Fruit fly (Drosophila melanogaster) whole organism, embryonic: ENCODE data around the gene CG31800.

Experiments
- Awh ChIP-seq: fragments of 200-800 bp; sonication (Bioruptor generic); IDR thresholded peaks from 2 replicates; pipeline ENCODE4, ENCODE4 v1.3.6; 2022; ENCODE audit warnings: missing biosample characterization, missing genetic modification characterization
- Bdp1 ChIP-seq: fragments of 200-800 bp; sonication (Bioruptor generic); optimal IDR thresholded peaks from 3 replicates; lab custom pipeline; 2016; ENCODE audit warnings: missing biosample characterization, missing genetic modification characterization
- CG10209 ChIP-seq: fragments of 200-800 bp; sonication (Bioruptor generic); optimal IDR thresholded peaks from 3 replicates; lab custom pipeline; 2017; ENCODE audit warnings: missing biosample characterization, mild to moderate bottlenecking, missing genetic modification characterization, missing genetic modification reagents
- CG12942 ChIP-seq: fragments of 200-800 bp; sonication (Bioruptor generic); optimal IDR thresholded peaks from 3 replicates; lab custom pipeline; 2016; ENCODE audit warnings: missing biosample characterization, missing genetic modification characterization
- CG13424 ChIP-seq: fragments of 200-800 bp; sonication (Bioruptor generic); optimal IDR thresholded peaks from 2 replicates; lab custom pipeline; 2019; ENCODE audit warnings: missing biosample characterization, mild to moderate bottlenecking, missing genetic modification characterization, moderate library complexity
- CG13624 ChIP-seq: fragments of 200-800 bp; sonication (Bioruptor generic); optimal IDR thresholded peaks from 2 replicates; lab custom pipeline; 2016; ENCODE audit warnings: missing biosample characterization, missing genetic modification characterization
- CG16779 ChIP-seq: fragments of 200-800 bp; sonication (Bioruptor generic); IDR thresholded peaks from 2 replicates; pipeline ENCODE4 v1.3.6; 2022; ENCODE audit warnings: missing biosample characterization, missing genetic modification characterization
- CG17359 ChIP-seq: fragments of 200-800 bp; sonication (Bioruptor generic); optimal IDR thresholded peaks from 3 replicates; lab custom pipeline; 2018; ENCODE audit warnings: missing biosample characterization, mild to moderate bottlenecking, missing genetic modification characterization, moderate library complexity
- CG1792 ChIP-seq: fragments of 200-800 bp; sonication (Bioruptor generic); optimal IDR thresholded peaks from 2 replicates; lab custom pipeline; 2016; ENCODE audit warnings: missing biosample characterization, missing genetic modification characterization
- CG18764 ChIP-seq: fragments of 200-800 bp; sonication (Bioruptor generic); optimal IDR thresholded peaks from 3 replicates; lab custom pipeline; 2016; ENCODE audit warnings: missing biosample characterization, missing genetic modification characterization
- CG30020 ChIP-seq: fragments of 200-800 bp; optimal IDR thresholded peaks from 2 replicates; lab custom pipeline; 2019; ENCODE audit warnings: missing biosample characterization, mild to moderate bottlenecking, missing genetic modification characterization, moderate library complexity
- CG3163 ChIP-seq: fragments of 200-800 bp; sonication (Bioruptor generic); optimal IDR thresholded peaks from 3 replicates; lab custom pipeline; 2016; ENCODE audit warnings: missing biosample characterization, missing genetic modification characterization
- CG32532 ChIP-seq: fragments of 200-800 bp; sonication (Bioruptor generic); IDR thresholded peaks from 2 replicates; pipeline ENCODE4 v1.3.6; 2022; ENCODE audit warnings: missing biosample characterization, missing genetic modification characterization
- CG3407 ChIP-seq: fragments of 200-800 bp; sonication (Bioruptor generic); optimal IDR thresholded peaks from 2 replicates; lab custom pipeline; 2018; ENCODE audit warnings: missing biosample characterization, mild to moderate bottlenecking, missing genetic modification characterization
- CG3847 ChIP-seq: fragments of 200-800 bp; sonication (Bioruptor generic); IDR thresholded peaks from 2 replicates; pipeline ENCODE4 v1.3.6; 2022; ENCODE audit warnings: missing biosample characterization, missing genetic modification characterization
- CG5245 ChIP-seq: fragments of 200-800 bp; sonication (Bioruptor generic); optimal IDR thresholded peaks from 3 replicates; lab custom pipeline; 2016; ENCODE audit warnings: missing biosample characterization, missing genetic modification characterization
- CG8359 ChIP-seq: fragments of 200-800 bp; sonication (Bioruptor generic); optimal IDR thresholded peaks from 2 replicates; lab custom pipeline; 2017; ENCODE audit warnings: missing biosample characterization, mild to moderate bottlenecking, missing genetic modification characterization, borderline replicate concordance
- CG8944 ChIP-seq: fragments of 200-800 bp; sonication (Bioruptor generic); optimal IDR thresholded peaks from 3 replicates; lab custom pipeline; 2016; ENCODE audit warnings: missing biosample characterization, missing genetic modification characterization
- CG9727 ChIP-seq: fragments of 200-800 bp; sonication (Bioruptor generic); optimal IDR thresholded peaks from 3 replicates; lab custom pipeline; 2017; ENCODE audit warnings: missing biosample characterization, mild to moderate bottlenecking, missing genetic modification characterization
- H15 ChIP-seq: fragments of 200-800 bp; sonication (Bioruptor generic); IDR thresholded peaks from 3 replicates; pipeline ENCODE4 v1.3.6; 2022; ENCODE audit warnings: missing biosample characterization, missing genetic modification characterization
- Hand ChIP-seq: fragments of 200-800 bp; sonication (Bioruptor generic); optimal IDR thresholded peaks from 2 replicates; lab custom pipeline; 2017; ENCODE audit warnings: mild to moderate bottlenecking, missing biosample characterization, missing genetic modification reagents, missing genetic modification characterization
- Hmr ChIP-seq: fragments of 200-800 bp; sonication (Bioruptor generic); optimal IDR thresholded peaks from 3 replicates; lab custom pipeline; 2017; ENCODE audit warnings: mild to moderate bottlenecking, missing biosample characterization, missing genetic modification reagents, missing genetic modification characterization
- Mad ChIP-seq: fragments of 200-800 bp; sonication (Bioruptor generic); optimal IDR thresholded peaks from 2 replicates; lab custom pipeline; 2016; ENCODE audit warnings: missing biosample characterization, missing genetic modification characterization
- NC2β ChIP-seq: fragments of 200-800 bp; sonication (Bioruptor generic); optimal IDR thresholded peaks from 2 replicates; lab custom pipeline; 2016; ENCODE audit warnings: missing biosample characterization, missing genetic modification characterization
- NFAT ChIP-seq: fragments of 200-800 bp; sonication (Bioruptor generic); IDR thresholded peaks from 2 replicates; pipeline ENCODE4 v1.3.6; 2022; ENCODE audit warnings: missing biosample characterization, missing genetic modification characterization
- Opbp ChIP-seq: fragments of 200-800 bp; sonication (Bioruptor generic); IDR thresholded peaks from 3 replicates; pipeline ENCODE4 v1.3.6; 2022; ENCODE audit warnings: missing biosample characterization, missing genetic modification characterization; ENCODE audit not compliant: partially characterized antibody
- Sox100B ChIP-seq: fragments of 200-800 bp; sonication (Bioruptor generic); optimal IDR thresholded peaks from 3 replicates; lab custom pipeline; 2018; ENCODE audit warnings: missing biosample characterization, mild to moderate bottlenecking, missing genetic modification characterization
- Vsx1 ChIP-seq: fragments of 200-800 bp; sonication (Bioruptor generic); optimal IDR thresholded peaks from 2 replicates; lab custom pipeline; 2017; ENCODE audit warnings: missing biosample characterization, mild to moderate bottlenecking, missing genetic modification characterization, missing genetic modification reagents
- YL-1 ChIP-seq: fragments of 200-800 bp; sonication (Bioruptor generic); optimal IDR thresholded peaks from 3 replicates; lab custom pipeline; 2017; ENCODE audit warnings: missing biosample characterization, mild to moderate bottlenecking, missing genetic modification characterization
- ac ChIP-seq: fragments of 200-800 bp; sonication (Bioruptor generic); optimal IDR thresholded peaks from 3 replicates; lab custom pipeline; 2017; ENCODE audit warnings: missing biosample characterization, mild to moderate bottlenecking, missing genetic modification characterization
- ara ChIP-seq: fragments of 200-800 bp; sonication (Bioruptor generic); IDR thresholded peaks from 2 replicates; pipeline ENCODE4 v1.3.6; 2022; ENCODE audit warnings: missing biosample characterization, missing genetic modification characterization
- ase ChIP-seq: fragments of 200-800 bp; sonication (Bioruptor generic); IDR thresholded peaks from 3 replicates; pipeline ENCODE4 v1.3.6; 2022; ENCODE audit warnings: missing biosample characterization, missing genetic modification characterization
- btn ChIP-seq: fragments of 200-800 bp; sonication (Bioruptor generic); optimal IDR thresholded peaks from 2 replicates; lab custom pipeline; 2016; ENCODE audit warnings: missing biosample characterization, missing genetic modification characterization
- chinmo ChIP-seq: fragments of 200-800 bp; sonication (Bioruptor generic); IDR thresholded peaks from 4 replicates; pipeline ENCODE4 v1.3.6; 2022; ENCODE audit warnings: missing biosample characterization, missing genetic modification characterization; ENCODE audit not compliant: partially characterized antibody
- disco-r ChIP-seq: fragments of 200-800 bp; sonication (Bioruptor generic); optimal IDR thresholded peaks from 2 replicates; lab custom pipeline; 2016; ENCODE audit warnings: missing biosample characterization, missing genetic modification characterization
- emc ChIP-seq: fragments of 200-800 bp; sonication (Bioruptor generic); optimal IDR thresholded peaks from 2 replicates; lab custom pipeline; 2016; ENCODE audit warnings: missing biosample characterization, missing genetic modification characterization
- fd3F ChIP-seq: fragments of 200-800 bp; sonication (Bioruptor generic); optimal IDR thresholded peaks from 2 replicates; lab custom pipeline; 2018; ENCODE audit warnings: missing biosample characterization, mild to moderate bottlenecking, missing genetic modification characterization, moderate library complexity
- gem ChIP-seq: fragments of 200-800 bp; sonication (Bioruptor generic); optimal IDR thresholded peaks from 2 replicates; lab custom pipeline; 2019; ENCODE audit warnings: missing biosample characterization, mild to moderate bottlenecking, missing genetic modification characterization, moderate library complexity
- insv ChIP-seq, 2 experiments: fragments of 200-800 bp; sonication (Bioruptor generic); optimal IDR thresholded peaks; 3 replicates each; lab custom pipeline; 2016 to 2018; ENCODE audit warnings: missing biosample characterization in 2 of 2, missing genetic modification characterization in 2 of 2
- luna ChIP-seq: fragments of 200-800 bp; sonication (Bioruptor generic); optimal IDR thresholded peaks from 2 replicates; lab custom pipeline; 2016; ENCODE audit warnings: missing biosample characterization, missing genetic modification characterization
- maf-S ChIP-seq: fragments of 200-800 bp; sonication (Bioruptor generic); optimal IDR thresholded peaks from 2 replicates; lab custom pipeline; 2016; ENCODE audit warnings: missing biosample characterization, missing genetic modification characterization
- nerfin-1 ChIP-seq: fragments of 200-800 bp; sonication (Bioruptor generic); optimal IDR thresholded peaks from 3 replicates; lab custom pipeline; 2019; ENCODE audit warnings: missing biosample characterization, mild to moderate bottlenecking, missing genetic modification characterization, moderate library complexity
- pan ChIP-seq, 4 experiments: fragments of >200 bp in 3 of 4; fragments of 200-800 bp in 1 of 4; sonication (Bioruptor generic) in 1 of 4; optimal IDR thresholded peaks in 3 of 4; IDR thresholded peaks in 1 of 4; 2 replicates each; pipeline versions ENCODE4 v1.3.6 to Lab custom; 2017 to 2022; ENCODE audit warnings: missing biosample characterization in 2 of 4, missing genetic modification characterization in 2 of 4, mixed read lengths in 1 of 4
- phol ChIP-seq: fragments of 200-800 bp; sonication (Bioruptor generic); optimal IDR thresholded peaks from 3 replicates; lab custom pipeline; 2018; ENCODE audit warnings: missing biosample characterization, mild to moderate bottlenecking, missing genetic modification characterization, moderate library complexity
- salm ChIP-seq: fragments of 200-800 bp; sonication (Bioruptor generic); optimal IDR thresholded peaks from 2 replicates; lab custom pipeline; 2018; ENCODE audit warnings: missing biosample characterization, mild to moderate bottlenecking, missing genetic modification characterization
- slp2 ChIP-seq: fragments of 200-800 bp; sonication (Bioruptor generic); optimal IDR thresholded peaks from 2 replicates; lab custom pipeline; 2016; ENCODE audit warnings: missing biosample characterization, missing genetic modification characterization
- z ChIP-seq: fragments of 200-800 bp; sonication (Bioruptor generic); IDR thresholded peaks from 3 replicates; pipeline ENCODE4 v1.3.6; 2022; ENCODE audit warnings: missing biosample characterization, missing genetic modification characterization
- zfh1 ChIP-seq: fragments of 200-800 bp; sonication (Bioruptor generic); IDR thresholded peaks from 3 replicates; pipeline ENCODE4 v1.3.6; 2022; ENCODE audit warnings: missing biosample characterization, missing genetic modification characterization

Gene CG31800

DNA sequence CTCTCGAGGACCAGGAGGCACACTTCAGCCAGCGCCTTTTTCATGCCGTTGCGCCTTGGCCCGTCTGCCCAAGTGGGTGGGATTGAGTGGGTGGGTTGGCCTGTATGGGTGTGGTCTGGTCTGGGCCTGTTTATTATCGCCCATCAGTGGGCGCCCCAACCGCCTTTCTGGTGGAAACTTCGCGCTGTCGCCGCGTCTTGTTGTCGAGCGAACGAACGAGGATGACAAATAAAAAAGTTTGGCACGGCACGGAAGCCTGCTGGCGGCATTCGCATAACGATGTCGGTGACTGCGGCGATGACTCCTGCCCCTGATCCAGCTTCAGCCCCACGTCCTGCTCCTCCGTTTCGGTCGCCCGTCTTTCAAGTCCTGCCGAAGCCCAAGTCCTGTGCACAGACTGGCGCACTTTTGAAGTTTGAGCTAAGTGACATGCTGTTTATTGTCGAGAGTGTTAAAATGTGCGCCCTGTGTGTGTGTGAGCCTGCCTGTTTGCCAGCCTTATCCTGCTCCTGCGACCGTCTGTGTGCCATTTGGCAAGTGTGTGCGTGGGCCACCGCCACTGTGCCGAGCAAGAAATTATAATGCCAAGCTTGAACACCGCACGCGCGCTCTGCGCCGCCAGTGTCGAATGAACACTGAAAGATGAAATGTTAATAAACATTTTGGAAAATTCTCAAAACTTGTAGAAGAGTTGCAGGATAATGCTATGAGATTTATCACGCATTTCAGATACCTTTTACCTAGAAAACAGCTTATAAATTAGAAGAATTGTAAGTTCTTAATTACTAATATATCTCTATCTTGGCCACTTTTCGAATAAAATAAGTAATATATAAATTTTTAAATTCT is 20.1 kb downstream of the CG31800 start (continued):
- TF ChIP-seq insv (GFP tag; optimal IDR thresholded peaks at IDR 0.05; lab: Kevin White, UChicago) (peak in 1 of 2 experiments; percentile 41), ara (no peak; the same call in 1 of the 2 replicates), maf-S (GFP tag; lab: Kevin White, UChicago) (no peak), YL-1 (peak; percentile 6), Opbp (GFP tag; lab: Robert Waterston, UW) (no peak), disco-r (no peak), nerfin-1 (peak; percentile 69), salm (tag; lab: Kevin White, UChicago) (peak; percentile 39), phol (tag; lab: Kevin White, UChicago) (peak; percentile 77), CG12942 (GFP tag; lab: Kevin White, UChicago) (peak; percentile 15), zfh1 (GFP tag; lab: Robert Waterston, UW) (peak; percentile 8; the same call in 1 of the 3 replicates), gem (tag; lab: Kevin White, UChicago) (peak; percentile 86), CG13624 (GFP tag; lab: Kevin White, UChicago) (no peak), ac (GFP tag; lab: Kevin White, UChicago) (no peak), CG32532 (peak; percentile 42; the same call in 1 of the 2 replicates), Hmr (GFP tag; lab: Kevin White, UChicago) (peak; percentile 91), Awh (GFP tag; lab: Robert Waterston, UW) (0 out of 2 replicates have a peak, but pooled peaks have one; percentile 10), CG8944 (no peak), CG8359 (GFP tag; lab: Kevin White, UChicago) (peak; percentile 27), btn (no peak), H15 (GFP tag; lab: Robert Waterston, UW) (0 out of 3 replicates have a peak, but pooled peaks have one; percentile 16), fd3F (GFP tag; lab: Kevin White, UChicago) (peak; percentile 65), emc (GFP tag; lab: Kevin White, UChicago) (no peak), CG13424 (tag; lab: Kevin White, UChicago) (peak; percentile 89), slp2 (GFP tag; lab: Kevin White, UChicago) (no peak), Sox100B (GFP tag; lab: Kevin White, UChicago) (peak; percentile 82), Bdp1 (GFP tag; lab: Kevin White, UChicago) (no peak), CG5245 (GFP tag; lab: Kevin White, UChicago) (peak; percentile 39), Mad (GFP tag; lab: Kevin White, UChicago) (no peak), CG30020 (tag; lab: Kevin White, UChicago) (no peak), chinmo (0 out of 4 replicates have a peak, but pooled peaks have one; percentile 58), CG1792 (GFP tag; lab: Kevin White, UChicago) (no peak), z (GFP tag; lab: Robert Waterston, UW) (no peak), ase (GFP tag; lab: Robert Waterston, UW) (no peak), Vsx1 (GFP tag; lab: Kevin White, UChicago) (peak; percentile 50), CG18764 (GFP tag; lab: Kevin White, UChicago) (peak; percentile 24), CG10209 (GFP tag; lab: Kevin White, UChicago) (peak; percentile 76), NC2β (GFP tag; lab: Kevin White, UChicago) (no peak), CG3847 (peak; percentile 50; the same call in 1 of the 2 replicates), CG16779 (GFP tag; lab: Robert Waterston, UW) (no peak), pan (optimal IDR thresholded peaks at IDR 0.05; lab: Kevin White, UChicago) (no peak), pan (GFP tag; optimal IDR thresholded peaks at IDR 0.05 in 1 of 2, IDR thresholded peaks at IDR 0.05 in 1 of 2) (peak in 1 of 2 experiments; percentile 67), CG3163 (GFP tag; lab: Kevin White, UChicago) (no peak), NFAT (0 out of 2 replicates have a peak, but pooled peaks have one; percentile 5), luna (no peak), CG3407 (GFP tag; lab: Kevin White, UChicago) (peak; percentile 17), Hand (GFP tag; lab: Kevin White, UChicago) (peak; percentile 91), CG9727 (GFP tag; lab: Kevin White, UChicago) (peak; percentile 77), CG17359 (peak; percentile 79)
